Fruit fly (Drosophila melanogaster) whole organism, embryonic: Measurements from ENCODE around the gene Oct-TyrR.
A peak's percentile ranks its signal among the peaks of the same experiment; 100 is the strongest.

Experiments used
- Aef1 ChIP-seq: fragments of 200-800 bp; sonication (Bioruptor generic); IDR thresholded peaks from 3 replicates; pipeline ENCODE4 v1.3.6; 2022; ENCODE audit warnings: missing biosample characterization, missing genetic modification characterization
- Asciz ChIP-seq: fragments of 200-800 bp; sonication (Bioruptor generic); optimal IDR thresholded peaks from 2 replicates; lab custom pipeline; 2017; ENCODE audit warnings: missing biosample characterization, mild to moderate bottlenecking, missing genetic modification characterization, missing genetic modification reagents
- CG13287 ChIP-seq: fragments of 200-800 bp; sonication (Bioruptor generic); IDR thresholded peaks from 2 replicates; pipeline ENCODE4 v1.3.6; 2022; ENCODE audit warnings: missing biosample characterization, missing genetic modification characterization; ENCODE audit not compliant: partially characterized antibody
- CG13296 ChIP-seq: fragments of 200-800 bp; sonication (Bioruptor generic); optimal IDR thresholded peaks from 3 replicates; lab custom pipeline; 2018; ENCODE audit warnings: missing biosample characterization, mild to moderate bottlenecking, missing genetic modification characterization
- CG13424 ChIP-seq: fragments of 200-800 bp; sonication (Bioruptor generic); optimal IDR thresholded peaks from 2 replicates; lab custom pipeline; 2019; ENCODE audit warnings: missing biosample characterization, mild to moderate bottlenecking, missing genetic modification characterization, moderate library complexity
- CG17829 ChIP-seq: fragments of 200-800 bp; optimal IDR thresholded peaks from 2 replicates; lab custom pipeline; 2019; ENCODE audit warnings: missing biosample characterization, mild to moderate bottlenecking, missing genetic modification characterization, moderate library complexity
- CG18599 ChIP-seq: fragments of 200-800 bp; sonication (Bioruptor generic); optimal IDR thresholded peaks from 3 replicates; lab custom pipeline; 2017; ENCODE audit warnings: missing biosample characterization, missing genetic modification characterization, mild to moderate bottlenecking, moderate library complexity, missing genetic modification reagents
- CG18619 ChIP-seq: fragments of 200-800 bp; sonication (Bioruptor generic); optimal IDR thresholded peaks from 3 replicates; lab custom pipeline; 2017; ENCODE audit warnings: missing biosample characterization, mild to moderate bottlenecking, missing genetic modification characterization
- CG3065 ChIP-seq: fragments of 200-800 bp; sonication (Bioruptor generic); optimal IDR thresholded peaks from 2 replicates; lab custom pipeline; 2016; ENCODE audit warnings: missing biosample characterization, missing genetic modification characterization
- CG34422 ChIP-seq: fragments of 200-800 bp; sonication (Bioruptor generic); IDR thresholded peaks from 3 replicates; pipeline ENCODE4 v1.3.6; 2022; ENCODE audit warnings: missing biosample characterization, missing genetic modification characterization
- CG3847 ChIP-seq: fragments of 200-800 bp; sonication (Bioruptor generic); IDR thresholded peaks from 2 replicates; pipeline ENCODE4 v1.3.6; 2022; ENCODE audit warnings: missing biosample characterization, missing genetic modification characterization
- CG4854 ChIP-seq: fragments of 200-800 bp; sonication (Bioruptor generic); optimal IDR thresholded peaks from 2 replicates; lab custom pipeline; 2016; ENCODE audit warnings: missing biosample characterization, missing genetic modification characterization, inconsistent platforms
- CG5180 ChIP-seq: fragments of 200-800 bp; sonication (Bioruptor generic); optimal IDR thresholded peaks from 3 replicates; lab custom pipeline; 2017; ENCODE audit warnings: missing biosample characterization, missing genetic modification characterization, mild to moderate bottlenecking, moderate library complexity, missing genetic modification reagents
- CG6689 ChIP-seq: fragments of 200-800 bp; sonication (Bioruptor generic); IDR thresholded peaks from 2 replicates; pipeline ENCODE4 v1.3.6; 2022; ENCODE audit warnings: missing biosample characterization, missing genetic modification characterization
- CG7556 ChIP-seq: fragments of 200-800 bp; sonication (Bioruptor generic); optimal IDR thresholded peaks from 2 replicates; lab custom pipeline; 2017; ENCODE audit warnings: missing biosample characterization, mild to moderate bottlenecking, missing genetic modification characterization
- CG8388 ChIP-seq: fragments of 200-800 bp; sonication (Bioruptor generic); optimal IDR thresholded peaks from 2 replicates; lab custom pipeline; 2019; ENCODE audit warnings: missing biosample characterization, mild to moderate bottlenecking, missing genetic modification characterization, moderate library complexity
- CG9437 ChIP-seq: fragments of 200-800 bp; sonication (Bioruptor generic); optimal IDR thresholded peaks from 2 replicates; lab custom pipeline; 2018; ENCODE audit warnings: missing biosample characterization, mild to moderate bottlenecking, missing genetic modification characterization
- CHES-1-like ChIP-seq: fragments of 200-800 bp; sonication (Bioruptor generic); optimal IDR thresholded peaks from 2 replicates; lab custom pipeline; 2016; ENCODE audit warnings: missing biosample characterization, missing genetic modification characterization
- D19B ChIP-seq: fragments of 200-800 bp; sonication (Bioruptor generic); optimal IDR thresholded peaks from 2 replicates; lab custom pipeline; 2017; ENCODE audit warnings: missing biosample characterization, mild to moderate bottlenecking, missing genetic modification characterization
- E2f1 ChIP-seq: fragments of 200-800 bp; sonication (Bioruptor generic); IDR thresholded peaks from 2 replicates; pipeline ENCODE4 v1.3.6; 2022; ENCODE audit warnings: missing biosample characterization, missing genetic modification characterization
- GATAe ChIP-seq: fragments of 200-800 bp; sonication (Bioruptor generic); conservative IDR thresholded peaks from 2 replicates; pipeline ENCODE4 v1.3.6; 2022; ENCODE audit warnings: missing biosample characterization, missing genetic modification characterization
- Gsc ChIP-seq: fragments of 200-800 bp; sonication (Bioruptor generic); IDR thresholded peaks from 2 replicates; pipeline ENCODE4 v1.3.6; 2022; ENCODE audit warnings: missing biosample characterization, missing genetic modification characterization
- HLH4C ChIP-seq: fragments of 200-800 bp; sonication (Bioruptor generic); IDR thresholded peaks from 3 replicates; pipeline ENCODE4 v1.3.6; 2022; ENCODE audit warnings: missing biosample characterization, missing genetic modification characterization; ENCODE audit not compliant: partially characterized antibody
- Myb ChIP-seq: fragments of 200-800 bp; sonication (Bioruptor generic); optimal IDR thresholded peaks from 2 replicates; lab custom pipeline; 2016; ENCODE audit warnings: missing biosample characterization, missing genetic modification characterization
- NC2β ChIP-seq: fragments of 200-800 bp; sonication (Bioruptor generic); optimal IDR thresholded peaks from 2 replicates; lab custom pipeline; 2016; ENCODE audit warnings: missing biosample characterization, missing genetic modification characterization
- Side ChIP-seq: fragments of 200-800 bp; sonication (Bioruptor generic); optimal IDR thresholded peaks from 2 replicates; lab custom pipeline; 2016; ENCODE audit warnings: missing biosample characterization, missing genetic modification characterization
- Sox102F ChIP-seq: fragments of 200-800 bp; sonication (Bioruptor generic); optimal IDR thresholded peaks from 2 replicates; lab custom pipeline; 2018; ENCODE audit warnings: missing biosample characterization, mild to moderate bottlenecking, missing genetic modification characterization, moderate library complexity
- Ssrp ChIP-seq: fragments of 200-800 bp; sonication (Bioruptor generic); optimal IDR thresholded peaks from 2 replicates; lab custom pipeline; 2018; ENCODE audit warnings: missing biosample characterization, mild to moderate bottlenecking, missing genetic modification characterization, moderate library complexity
- Trl ChIP-seq, 3 experiments: fragments of >200 bp in 2 of 3; fragments of 200-800 bp in 1 of 3; sonication (Bioruptor generic) in 1 of 3; optimal IDR thresholded peaks; 2 replicates in 1 of 3; 3 replicates in 2 of 3; lab custom pipeline; 2016 to 2017; ENCODE audit warnings: missing biosample characterization in 1 of 3, missing genetic modification characterization in 1 of 3
- Xrp1 ChIP-seq: fragments of 200-800 bp; sonication (Bioruptor generic); IDR thresholded peaks from 2 replicates; pipeline ENCODE4 v1.3.6; 2022; ENCODE audit warnings: missing biosample characterization, missing genetic modification characterization
- abd-A ChIP-seq: fragments of 200-800 bp; sonication (Bioruptor generic); optimal IDR thresholded peaks from 3 replicates; lab custom pipeline; 2019; ENCODE audit warnings: missing biosample characterization, mild to moderate bottlenecking, missing genetic modification characterization, moderate library complexity
- bbx ChIP-seq: fragments of 200-800 bp; sonication (Bioruptor generic); IDR thresholded peaks from 2 replicates; pipeline ENCODE4 v1.3.6; 2022; ENCODE audit warnings: missing biosample characterization, missing genetic modification characterization; ENCODE audit not compliant: partially characterized antibody
- croc ChIP-seq: fragments of 200-800 bp; sonication (Bioruptor generic); conservative IDR thresholded peaks from 3 replicates; pipeline ENCODE4 v1.3.6; 2022; ENCODE audit warnings: missing biosample characterization, missing genetic modification characterization
- danr ChIP-seq: fragments of 200-800 bp; sonication (Bioruptor generic); IDR thresholded peaks from 2 replicates; pipeline ENCODE4 v1.3.6; 2022; ENCODE audit warnings: missing biosample characterization, missing genetic modification characterization
- disco-r ChIP-seq: fragments of 200-800 bp; sonication (Bioruptor generic); optimal IDR thresholded peaks from 2 replicates; lab custom pipeline; 2016; ENCODE audit warnings: missing biosample characterization, missing genetic modification characterization
- fd96Cb ChIP-seq: fragments of 200-800 bp; sonication (Bioruptor generic); optimal IDR thresholded peaks from 2 replicates; lab custom pipeline; 2018; ENCODE audit warnings: missing biosample characterization, mild to moderate bottlenecking, missing genetic modification characterization, moderate library complexity
- gcm ChIP-seq: fragments of 200-800 bp; sonication (Bioruptor generic); optimal IDR thresholded peaks from 2 replicates; lab custom pipeline; 2019; ENCODE audit warnings: missing biosample characterization, mild to moderate bottlenecking, missing genetic modification characterization, moderate library complexity
- luna ChIP-seq: fragments of 200-800 bp; sonication (Bioruptor generic); optimal IDR thresholded peaks from 2 replicates; lab custom pipeline; 2016; ENCODE audit warnings: missing biosample characterization, missing genetic modification characterization
- pan ChIP-seq, 4 experiments: fragments of >200 bp in 3 of 4; fragments of 200-800 bp in 1 of 4; sonication (Bioruptor generic) in 1 of 4; optimal IDR thresholded peaks in 3 of 4; IDR thresholded peaks in 1 of 4; 2 replicates each; pipeline versions ENCODE4 v1.3.6 to Lab custom; 2017 to 2022; ENCODE audit warnings: missing biosample characterization in 2 of 4, missing genetic modification characterization in 2 of 4, mixed read lengths in 1 of 4
- prd ChIP-seq, 3 experiments: fragments of >200 bp in 2 of 3; fragments of 200-800 bp in 1 of 3; sonication (Bioruptor generic) in 1 of 3; optimal IDR thresholded peaks in 2 of 3; IDR thresholded peaks in 1 of 3; 2 replicates in 2 of 3; 3 replicates in 1 of 3; pipeline versions ENCODE4 v1.3.6 to Lab custom; 2017 to 2022; ENCODE audit warnings: missing biosample characterization in 1 of 3, missing genetic modification characterization in 1 of 3
- run ChIP-seq: fragments of 200-800 bp; sonication (Bioruptor generic); optimal IDR thresholded peaks from 3 replicates; lab custom pipeline; 2018; ENCODE audit warnings: missing biosample characterization, mild to moderate bottlenecking, missing genetic modification characterization
- stc ChIP-seq: fragments of 200-800 bp; sonication (Bioruptor generic); IDR thresholded peaks from 2 replicates; pipeline ENCODE4 v1.3.6; 2022; ENCODE audit warnings: missing biosample characterization, missing genetic modification characterization
- tin ChIP-seq: fragments of 200-800 bp; sonication (Bioruptor generic); optimal IDR thresholded peaks from 3 replicates; lab custom pipeline; 2016; ENCODE audit warnings: missing biosample characterization, missing genetic modification characterization
- trh ChIP-seq: fragments of 200-800 bp; sonication (Bioruptor generic); optimal IDR thresholded peaks from 2 replicates; lab custom pipeline; 2016; ENCODE audit warnings: missing biosample characterization, missing genetic modification characterization
- ttk ChIP-seq: fragments of 200-800 bp; sonication (Bioruptor generic); IDR thresholded peaks from 2 replicates; pipeline ENCODE4 v2.1.2; 2022; ENCODE audit warnings: missing biosample characterization, missing genetic modification characterization
- twi ChIP-seq: fragments of 200-800 bp; optimal IDR thresholded peaks from 2 replicates; lab custom pipeline; 2019; ENCODE audit warnings: missing biosample characterization, mild to moderate bottlenecking, missing genetic modification characterization, moderate library complexity
- yki ChIP-seq: fragments of >200 bp; optimal IDR thresholded peaks from 3 replicates; lab custom pipeline; 2018

Gene Oct-TyrR

DNA sequence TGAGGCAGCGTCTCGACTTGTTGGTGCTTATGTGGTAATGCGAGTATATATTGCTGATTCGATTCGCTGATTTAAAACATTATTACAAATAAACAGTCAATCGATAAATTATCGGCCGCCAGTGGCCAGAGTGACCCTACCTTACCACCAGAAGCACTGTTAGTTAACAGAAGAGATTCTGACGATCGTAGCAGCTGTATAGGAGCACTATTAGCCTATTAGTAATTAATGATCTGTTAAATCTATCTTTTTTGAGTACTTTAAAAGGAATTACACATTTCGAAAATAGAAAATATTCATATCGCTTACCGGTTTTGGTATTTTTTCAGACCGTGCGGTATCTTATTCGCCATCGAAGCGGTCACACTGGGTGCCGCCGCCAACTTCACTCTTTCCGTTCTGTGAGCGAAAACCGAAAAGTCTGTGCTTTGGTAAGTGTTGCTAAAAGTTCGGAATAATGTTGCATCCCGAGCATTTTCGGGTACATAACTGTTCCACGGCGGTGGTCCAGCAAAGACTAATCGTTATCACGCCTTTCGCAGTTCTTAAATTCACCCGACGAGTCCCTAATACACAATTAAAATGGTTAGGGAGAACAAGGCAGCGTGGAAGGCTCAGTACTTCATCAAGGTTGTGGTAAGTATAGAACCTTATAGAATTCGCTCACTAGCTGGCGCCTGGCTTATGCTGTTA lies 41.0 kb downstream of the Oct-TyrR start, which contains the start of the genes CG7130 and RpLP0 (continued):
- TF ChIP-seq CG6689 (GFP tag; lab: Robert Waterston, UW) (peak; percentile 72), CG17829 (tag; lab: Kevin White, UChicago) (peak; percentile 87), Trl (optimal IDR thresholded peaks at IDR 0.05; lab: Kevin White, UChicago) (no peak), Trl (GFP tag; optimal IDR thresholded peaks at IDR 0.05; lab: Kevin White, UChicago) (peak; percentile 95), Aef1 (GFP tag; lab: Robert Waterston, UW) (peak; percentile 70; the same call in 2 of the 3 replicates), CG9437 (GFP tag; lab: Kevin White, UChicago) (peak; percentile 85), CG4854 (GFP tag; lab: Kevin White, UChicago) (peak; percentile 89), Sox102F (GFP tag; lab: Kevin White, UChicago) (peak; percentile 59), gcm (GFP tag; lab: Kevin White, UChicago) (peak; percentile 87), GATAe (GFP tag; lab: Robert Waterston, UW) (no peak), danr (GFP tag; lab: Robert Waterston, UW) (0 out of 2 replicates have a peak, but pooled peaks have one; percentile 13), Gsc (GFP tag; lab: Robert Waterston, UW) (no peak), run (tag; lab: Kevin White, UChicago) (peak; percentile 78), CG34422 (peak; percentile 79), disco-r (GFP tag; lab: Kevin White, UChicago) (peak; percentile 93), luna (GFP tag; lab: Kevin White, UChicago) (peak; percentile 89), stc (GFP tag; lab: Robert Waterston, UW) (peak; percentile 75), CG3847 (GFP tag; lab: Robert Waterston, UW) (peak; percentile 86), CG13287 (GFP tag; lab: Robert Waterston, UW) (peak; percentile 64), croc (GFP tag; lab: Robert Waterston, UW) (peak; percentile 72), Side (GFP tag; lab: Kevin White, UChicago) (peak; percentile 94), CHES-1-like (GFP tag; lab: Kevin White, UChicago) (peak; percentile 94), CG7556 (peak; percentile 79), pan (optimal IDR thresholded peaks at IDR 0.05; lab: Kevin White, UChicago) (no peak), pan (GFP tag; optimal IDR thresholded peaks at IDR 0.05 in 1 of 2, IDR thresholded peaks at IDR 0.05 in 1 of 2) (peak in 1 of 2 experiments; percentile 89), E2f1 (GFP tag; lab: Robert Waterston, UW) (peak; percentile 84), CG18619 (GFP tag; lab: Kevin White, UChicago) (peak; percentile 96), fd96Cb (tag; lab: Kevin White, UChicago) (peak; percentile 74), bbx (GFP tag; lab: Robert Waterston, UW) (0 out of 2 replicates have a peak, but pooled peaks have one; percentile 27), HLH4C (peak; percentile 55; the same call in 1 of the 3 replicates), CG13296 (GFP tag; lab: Kevin White, UChicago) (peak; percentile 95), prd (optimal IDR thresholded peaks at IDR 0.05; lab: Kevin White, UChicago) (no peak), prd (GFP tag; IDR thresholded peaks at IDR 0.05; lab: Robert Waterston, UW) (peak; percentile 55; the same call in 2 of the 3 replicates), Myb (peak; percentile 82), CG13424 (tag; lab: Kevin White, UChicago) (peak; percentile 80), yki (lab: Kevin White, UChicago) (no peak), Xrp1 (GFP tag; lab: Robert Waterston, UW) (no peak; the same call in 1 of the 2 replicates), twi (tag; lab: Kevin White, UChicago) (peak; percentile 81), D19B (GFP tag; lab: Kevin White, UChicago) (peak; percentile 81), Asciz (GFP tag; lab: Kevin White, UChicago) (peak; percentile 92), CG5180 (GFP tag; lab: Kevin White, UChicago) (peak; percentile 77), tin (GFP tag; lab: Kevin White, UChicago) (peak; percentile 91), Ssrp (tag; lab: Kevin White, UChicago) (peak; percentile 54), CG18599 (GFP tag; lab: Kevin White, UChicago) (peak; percentile 93), abd-A (tag; lab: Kevin White, UChicago) (peak; percentile 66), trh (peak; percentile 78), NC2β (GFP tag; lab: Kevin White, UChicago) (peak; percentile 100), CG8388 (GFP tag; lab: Kevin White, UChicago) (peak; percentile 87), ttk (GFP tag; lab: Robert Waterston, UW) (peak; percentile 81), CG3065 (GFP tag; lab: Kevin White, UChicago) (peak; percentile 90)
